Worm (Caenorhabditis elegans): ENCODE measurements around the gene pbo-4.

DNA sequence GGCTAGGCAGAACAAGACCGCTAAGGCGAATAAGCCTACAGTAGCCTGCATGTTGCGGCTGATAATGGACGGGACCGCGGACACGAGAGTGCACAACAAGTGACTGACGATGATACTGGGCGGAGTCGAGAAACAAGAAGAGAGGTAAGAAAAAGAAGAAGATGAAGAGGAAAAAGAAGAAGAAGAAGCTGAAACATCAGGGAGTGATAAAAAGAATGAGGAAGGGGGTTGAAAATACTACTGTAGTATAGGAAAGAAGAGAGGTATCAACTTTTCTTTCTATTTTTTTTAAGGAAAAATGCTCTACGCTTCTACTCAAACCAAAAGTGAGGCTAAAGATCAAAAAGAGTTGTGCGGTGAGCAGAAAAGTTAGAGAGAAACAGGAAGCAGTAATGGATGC, 5.1 kb upstream of the pbo-4 start, which contains the start of gene T21B6.3:
- TF ChIP-seq nhr-23 (tag; optimal IDR thresholded peaks at IDR 0.05) (no peak), nhr-12 (tag; optimal IDR thresholded peaks at IDR 0.05) (no peak), nhr-6 (tag; optimal IDR thresholded peaks at IDR 0.05) (no peak), nhr-77 (tag; optimal IDR thresholded peaks at IDR 0.05) (no peak), nhr-25 (tag; optimal IDR thresholded peaks at IDR 0.05) (no peak), unc-39 (tag; optimal IDR thresholded peaks at IDR 0.05) (no peak), aly-2 (tag; optimal IDR thresholded peaks at IDR 0.05) (no peak), lin-39 (tag; optimal IDR thresholded peaks at IDR 0.05) (no peak), ztf-11 (tag; optimal IDR thresholded peaks at IDR 0.05) (no peak), elt-3 (tag; optimal IDR thresholded peaks at IDR 0.05) (no peak), nhr-11 (tag; optimal IDR thresholded peaks at IDR 0.05) (no peak), ceh-16 (tag; optimal IDR thresholded peaks at IDR 0.05) (no peak)
